Worm (Caenorhabditis elegans) whole organism, L3 larva: Measurements from ENCODE around the gene gldi-3.

ENCODE experiments used
- R02D3.7 ChIP-seq: fragments of 150-350 bp; optimal IDR thresholded peaks from 2 replicates; lab custom pipeline; 2014; ENCODE audit warnings: missing biosample characterization, missing genetic modification characterization
- aly-2 ChIP-seq: fragments of 150-350 bp; optimal IDR thresholded peaks from 2 replicates; lab custom pipeline; 2014; ENCODE audit warnings: missing biosample characterization, missing genetic modification characterization
- ceh-16 ChIP-seq: sonication (generic microtip); optimal IDR thresholded peaks from 2 replicates; lab custom pipeline; 2017; ENCODE audit warnings: missing biosample characterization, missing genetic modification characterization
- ceh-82 ChIP-seq: fragments of 150-350 bp; optimal IDR thresholded peaks from 2 replicates; lab custom pipeline; 2014; ENCODE audit warnings: missing biosample characterization, missing genetic modification characterization
- elt-3 ChIP-seq, 3 experiments: fragments of 150-350 bp in 1 of 3; sonication (generic microtip) in 2 of 3; optimal IDR thresholded peaks; 2 replicates in 2 of 3; 4 replicates in 1 of 3; lab custom pipeline; 2014 to 2017; ENCODE audit warnings: missing biosample characterization in 3 of 3, missing genetic modification characterization in 3 of 3
- lin-39 ChIP-seq: fragments of 150-350 bp; optimal IDR thresholded peaks from 2 replicates; lab custom pipeline; 2018; ENCODE audit warnings: missing biosample characterization, missing genetic modification reagents, missing genetic modification characterization
- lsy-12 ChIP-seq: sonication (generic microtip); optimal IDR thresholded peaks from 2 replicates; lab custom pipeline; 2016; ENCODE audit warnings: mild to moderate bottlenecking, missing genetic modification characterization, missing compliant biosample characterization
- nhr-11 ChIP-seq: fragments of 150-350 bp; optimal IDR thresholded peaks from 2 replicates; lab custom pipeline; 2014; ENCODE audit warnings: missing biosample characterization, missing genetic modification characterization
- nhr-237 ChIP-seq: fragments of 150-350 bp; optimal IDR thresholded peaks from 2 replicates; lab custom pipeline; 2014; ENCODE audit warnings: missing biosample characterization, missing genetic modification characterization
- nhr-25 ChIP-seq: sonication (generic microtip); optimal IDR thresholded peaks from 2 replicates; lab custom pipeline; 2017; ENCODE audit warnings: missing biosample characterization, missing genetic modification characterization
- nhr-28 ChIP-seq: fragments of 150-350 bp; optimal IDR thresholded peaks from 2 replicates; lab custom pipeline; 2014; ENCODE audit warnings: missing biosample characterization, missing genetic modification characterization
- skn-1 ChIP-seq: fragments of 150-350 bp; optimal IDR thresholded peaks from 2 replicates; lab custom pipeline; 2014; ENCODE audit warnings: missing biosample characterization, missing genetic modification characterization
- snpc-4 ChIP-seq: fragments of 150-350 bp; optimal IDR thresholded peaks from 2 replicates; lab custom pipeline; 2014; ENCODE audit warnings: missing biosample characterization, missing genetic modification characterization
- unc-62 ChIP-seq: fragments of 150-350 bp; sonication (generic microtip); optimal IDR thresholded peaks from 4 replicates; lab custom pipeline; 2014; ENCODE audit warnings: missing biosample characterization, missing genetic modification reagents, missing genetic modification characterization

- TF ChIP-seq nhr-25 (tag; lab: Kevin White, UChicago) (no peak), ceh-16 (no peak), lin-39 (no peak), R02D3.7 (tag; lab: Kevin White, UChicago) (no peak), nhr-237 (no peak), ceh-82 (no peak), aly-2 (no peak), nhr-11 (tag; lab: Kevin White, UChicago) (no peak), unc-62 (no peak), elt-3 (tag; optimal IDR thresholded peaks at IDR 0.05; lab: Kevin White, UChicago) (no peak), snpc-4 (tag; lab: Kevin White, UChicago) (no peak), lsy-12 (tag; lab: Kevin White, UChicago) (no peak), nhr-28 (tag; lab: Kevin White, UChicago) (no peak), skn-1 (tag; lab: Kevin White, UChicago) (no peak)
Observed at ce11 chrII:9266252-9266651, 13.6 kb downstream of the gldi-3 start.
